Fruit fly (Drosophila melanogaster): ENCODE measurements around the gene RpS13.

- TF ChIP-seq CG8478 (optimal IDR thresholded peaks at IDR 0.05) (no peak), Dll (optimal IDR thresholded peaks at IDR 0.05) (no peak)
Measured at dm6 chr2L:8398721-8399120, 34.3 kb upstream of the RpS13 start, which contains the start of gene CG13386.
